Worm (Caenorhabditis elegans): ENCODE data around the gene set-13.

DNA sequence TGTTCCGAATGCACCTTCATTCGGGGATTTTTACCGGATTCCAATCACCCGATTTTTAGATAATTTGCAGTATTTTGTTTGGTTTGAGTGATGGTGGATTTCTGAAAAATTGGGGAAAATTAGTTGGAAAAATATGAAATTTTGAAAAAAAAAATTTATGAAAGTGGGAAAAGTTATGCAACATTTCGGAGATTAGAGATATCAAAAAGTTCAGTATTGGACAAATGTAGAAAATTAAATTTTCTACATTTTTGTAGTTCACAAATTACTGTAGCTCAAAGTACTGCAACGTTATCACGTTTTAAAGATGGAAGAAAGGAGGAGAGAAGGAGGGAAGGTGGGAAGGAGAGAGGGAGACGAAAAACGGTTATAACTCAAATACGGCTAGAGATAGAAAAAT lies 35.7 kb downstream of the set-13 start, which contains the start of gene ptc-3:
- TF ChIP-seq nhr-43 (tag; optimal IDR thresholded peaks at IDR 0.05; ENCODE audit: poor library complexity, severe bottlenecking) (no peak), ama-1 (optimal IDR thresholded peaks at IDR 0.05) (no peak), nhr-12 (tag; optimal IDR thresholded peaks at IDR 0.05) (no peak), fkh-10 (GFP tag; optimal IDR thresholded peaks at IDR 0.05) (no peak), lin-39 (tag; optimal IDR thresholded peaks at IDR 0.05) (no peak), nhr-28 (tag; optimal IDR thresholded peaks at IDR 0.05) (no peak)
